Fruit fly (Drosophila melanogaster) whole organism, pupa: ENCODE measurements around the gene CG4733.
A peak's percentile ranks its signal among the peaks of the same experiment; 100 is the strongest.

ENCODE experiments used
- CG10348 ChIP-seq: fragments of 200-800 bp; sonication (Bioruptor generic); IDR thresholded peaks from 2 replicates; pipeline ENCODE4 v1.3.6; 2022; ENCODE audit warnings: missing biosample characterization, missing genetic modification characterization
- CG12605 ChIP-seq: fragments of 200-800 bp; sonication (Bioruptor generic); IDR thresholded peaks from 2 replicates; pipeline ENCODE4 v1.3.6; 2022; ENCODE audit warnings: missing biosample characterization, missing genetic modification characterization
- CG13204 ChIP-seq: fragments of 200-800 bp; sonication (Bioruptor generic); optimal IDR thresholded peaks from 2 replicates; lab custom pipeline; 2018; ENCODE audit warnings: missing biosample characterization, mild to moderate bottlenecking, missing genetic modification characterization, moderate library complexity
- CG14655 ChIP-seq: fragments of 200-800 bp; sonication (Bioruptor generic); optimal IDR thresholded peaks from 3 replicates; lab custom pipeline; 2017; ENCODE audit warnings: mild to moderate bottlenecking, missing biosample characterization, missing genetic modification reagents, missing genetic modification characterization
- CG15710 ChIP-seq: fragments of 200-800 bp; sonication (Bioruptor generic); optimal IDR thresholded peaks from 2 replicates; lab custom pipeline; 2018; ENCODE audit warnings: missing biosample characterization, mild to moderate bottlenecking, missing genetic modification characterization, moderate library complexity
- CG17806 ChIP-seq: fragments of 200-800 bp; sonication (Bioruptor generic); optimal IDR thresholded peaks from 2 replicates; lab custom pipeline; 2018; ENCODE audit warnings: missing biosample characterization, mild to moderate bottlenecking, missing genetic modification characterization, moderate library complexity
- CG32121 ChIP-seq: fragments of 200-800 bp; sonication (Bioruptor generic); IDR thresholded peaks from 2 replicates; pipeline ENCODE4 v1.3.6; 2022; ENCODE audit warnings: missing biosample characterization, missing genetic modification characterization
- CG34367 ChIP-seq: fragments of 200-800 bp; sonication (Bioruptor generic); optimal IDR thresholded peaks from 2 replicates; lab custom pipeline; 2018; ENCODE audit warnings: missing biosample characterization, mild to moderate bottlenecking, missing genetic modification characterization
- CG4496 ChIP-seq: fragments of 200-800 bp; sonication (Bioruptor generic); IDR thresholded peaks from 3 replicates; pipeline ENCODE4 v1.3.6; 2022; ENCODE audit warnings: missing biosample characterization, missing genetic modification characterization
- CG8159 ChIP-seq: fragments of 200-800 bp; sonication (Bioruptor generic); optimal IDR thresholded peaks from 3 replicates; lab custom pipeline; 2018; ENCODE audit warnings: missing biosample characterization, mild to moderate bottlenecking, missing genetic modification characterization, moderate library complexity
- CG8301 ChIP-seq: fragments of 200-800 bp; sonication (Bioruptor generic); optimal IDR thresholded peaks from 2 replicates; lab custom pipeline; 2018; ENCODE audit warnings: missing biosample characterization, mild to moderate bottlenecking, missing genetic modification characterization
- CG9948 ChIP-seq: fragments of 200-800 bp; sonication (Bioruptor generic); optimal IDR thresholded peaks from 2 replicates; lab custom pipeline; 2018; ENCODE audit warnings: missing biosample characterization, mild to moderate bottlenecking, missing genetic modification characterization, moderate library complexity
- D1 ChIP-seq: fragments of 200-800 bp; sonication (Bioruptor generic); optimal IDR thresholded peaks from 2 replicates; lab custom pipeline; 2018; ENCODE audit warnings: missing biosample characterization, mild to moderate bottlenecking, missing genetic modification characterization, moderate library complexity
- EcR ChIP-seq: fragments of 200-800 bp; sonication (Bioruptor generic); optimal IDR thresholded peaks from 3 replicates; lab custom pipeline; 2019; ENCODE audit warnings: missing biosample characterization, missing genetic modification characterization, mild to moderate bottlenecking, moderate library complexity, missing genetic modification reagents
- Ets98B ChIP-seq: fragments of 200-800 bp; sonication (Bioruptor generic); IDR thresholded peaks from 2 replicates; pipeline ENCODE4 v1.3.6; 2022; ENCODE audit warnings: missing biosample characterization, missing genetic modification characterization
- Pif1A ChIP-seq: fragments of 200-800 bp; sonication (Bioruptor generic); optimal IDR thresholded peaks from 3 replicates; lab custom pipeline; 2016; ENCODE audit warnings: missing biosample characterization, missing genetic modification characterization
- Pif1B ChIP-seq: fragments of 200-800 bp; sonication (Bioruptor generic); optimal IDR thresholded peaks from 3 replicates; lab custom pipeline; 2016; ENCODE audit warnings: missing biosample characterization, missing genetic modification characterization
- Snoo ChIP-seq: fragments of 200-800 bp; sonication (Bioruptor generic); optimal IDR thresholded peaks from 3 replicates; lab custom pipeline; 2017; ENCODE audit warnings: missing biosample characterization, mild to moderate bottlenecking, missing genetic modification characterization, inconsistent platforms
- fd96Ca ChIP-seq: fragments of 200-800 bp; sonication (Bioruptor generic); IDR thresholded peaks from 3 replicates; pipeline ENCODE4 v1.3.6; 2022; ENCODE audit warnings: missing biosample characterization, missing genetic modification characterization
- gl ChIP-seq: fragments of 200-800 bp; sonication (Bioruptor generic); optimal IDR thresholded peaks from 2 replicates; lab custom pipeline; 2018; ENCODE audit warnings: missing biosample characterization, mild to moderate bottlenecking, missing genetic modification characterization
- rn ChIP-seq: fragments of 200-800 bp; sonication (Bioruptor generic); IDR thresholded peaks from 2 replicates; pipeline ENCODE4 v1.3.6; 2022; ENCODE audit warnings: missing biosample characterization, missing genetic modification characterization

Gene CG4733

DNA sequence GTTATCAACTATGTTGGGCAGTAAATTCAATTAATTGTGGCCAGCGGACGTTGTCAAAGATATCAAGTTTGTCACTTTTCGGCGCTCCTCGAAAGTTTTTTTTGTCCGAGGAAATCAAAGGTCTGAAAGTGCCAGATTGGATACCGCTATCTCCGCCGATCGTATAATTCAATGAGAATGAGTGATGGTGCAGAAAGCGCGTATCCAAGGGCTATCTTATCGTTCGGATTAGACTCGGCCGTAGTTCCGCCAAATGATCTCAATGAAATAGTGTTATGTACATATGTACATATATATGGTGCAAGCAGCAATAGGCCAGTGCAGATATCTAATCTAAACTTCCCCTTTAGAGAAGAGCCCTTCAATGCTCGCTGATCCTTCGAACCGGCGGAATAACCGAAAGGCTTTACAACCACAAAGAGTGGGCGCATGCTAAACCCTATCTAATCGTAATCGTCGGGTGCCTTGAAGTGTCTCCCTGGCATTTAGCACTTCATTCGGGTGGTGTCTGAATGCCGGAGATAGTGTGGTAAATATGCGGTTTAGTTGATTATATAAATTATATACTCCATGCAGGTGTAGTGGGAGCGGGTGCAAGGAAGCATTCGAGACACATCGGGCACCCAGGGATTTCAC, 17.3 kb upstream of the CG4733 start:
- no peak for TF ChIP-seq Snoo (tag; lab: Kevin White, UChicago)
- TF ChIP-seq CG14655 = no peak
- TF ChIP-seq CG15710 (tag; lab: Kevin White, UChicago) = no peak
- TF ChIP-seq Ets98B (GFP tag; lab: Robert Waterston, UW) = no peak
- no peak for TF ChIP-seq CG4496 (GFP tag; lab: Robert Waterston, UW)
- TF ChIP-seq CG32121 = no peak

DNA sequence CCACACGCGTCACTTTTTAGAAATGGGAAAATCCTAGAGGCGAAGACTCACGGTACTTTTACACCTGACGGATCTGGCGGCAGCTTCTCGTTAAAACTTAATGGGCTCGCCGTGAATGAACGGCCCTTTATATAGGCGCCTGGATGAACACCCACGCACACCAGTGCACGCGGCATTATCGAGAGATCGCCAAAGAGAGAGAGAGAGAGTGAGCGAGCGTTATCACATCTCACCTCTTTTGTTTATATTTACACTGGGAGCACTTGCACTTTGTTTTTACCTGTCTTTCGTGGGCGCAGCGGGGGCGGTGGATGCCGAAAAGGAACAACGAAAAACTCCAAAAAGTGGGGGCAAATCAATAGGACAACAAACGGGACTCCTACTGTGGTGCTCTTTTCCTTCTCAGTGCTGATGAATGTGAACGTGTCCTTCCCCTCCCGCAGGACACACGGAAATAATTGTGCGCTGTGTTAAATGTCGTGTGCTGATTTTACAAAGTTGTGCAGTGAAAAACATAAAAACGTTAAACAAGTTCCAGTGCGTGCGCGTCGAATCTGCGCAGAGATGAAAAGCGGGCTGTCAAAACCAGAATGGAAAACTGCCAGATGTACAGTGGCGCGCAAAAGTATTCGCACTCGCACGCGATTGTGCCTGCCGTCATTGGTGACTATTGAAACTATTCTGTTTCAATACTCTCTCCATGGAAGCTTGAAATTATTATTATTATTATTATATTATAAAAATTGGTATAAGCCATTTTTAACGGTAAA, 15.2 kb upstream of the CG4733 start, which contains the start of gene Mrp5:
TSS of gene Mrp5 (minus strand) at position 561 of the 770 bp plus-strand sequence.
- TF ChIP-seq CG13204 (GFP tag; lab: Kevin White, UChicago) (peak; percentile 40), Pif1B (peak; percentile 46), CG9948 (tag; lab: Kevin White, UChicago) (no peak), Pif1A (GFP tag; lab: Kevin White, UChicago) (peak; percentile 23), CG8301 (tag; lab: Kevin White, UChicago) (peak; percentile 36), Snoo (tag; lab: Kevin White, UChicago) (peak; percentile 21), CG14655 (no peak), CG15710 (tag; lab: Kevin White, UChicago) (peak; percentile 12), CG32121 (no peak), fd96Ca (GFP tag; lab: Robert Waterston, UW) (peak; percentile 51; the same call in 1 of the 3 replicates), CG10348 (GFP tag; lab: Robert Waterston, UW) (no peak), Ets98B (GFP tag; lab: Robert Waterston, UW) (no peak), CG34367 (no peak), CG17806 (tag; lab: Kevin White, UChicago) (peak; percentile 19), rn (GFP tag; lab: Robert Waterston, UW) (no peak), gl (tag; lab: Kevin White, UChicago) (peak; percentile 60), CG12605 (GFP tag; lab: Robert Waterston, UW) (no peak), CG4496 (GFP tag; lab: Robert Waterston, UW) (peak; percentile 80), D1 (no peak), EcR (GFP tag; lab: Kevin White, UChicago) (peak; percentile 58), CG8159 (tag; lab: Kevin White, UChicago) (peak; percentile 36)
- TF ChIP-seq, all 21 proteins: peak for 12

DNA sequence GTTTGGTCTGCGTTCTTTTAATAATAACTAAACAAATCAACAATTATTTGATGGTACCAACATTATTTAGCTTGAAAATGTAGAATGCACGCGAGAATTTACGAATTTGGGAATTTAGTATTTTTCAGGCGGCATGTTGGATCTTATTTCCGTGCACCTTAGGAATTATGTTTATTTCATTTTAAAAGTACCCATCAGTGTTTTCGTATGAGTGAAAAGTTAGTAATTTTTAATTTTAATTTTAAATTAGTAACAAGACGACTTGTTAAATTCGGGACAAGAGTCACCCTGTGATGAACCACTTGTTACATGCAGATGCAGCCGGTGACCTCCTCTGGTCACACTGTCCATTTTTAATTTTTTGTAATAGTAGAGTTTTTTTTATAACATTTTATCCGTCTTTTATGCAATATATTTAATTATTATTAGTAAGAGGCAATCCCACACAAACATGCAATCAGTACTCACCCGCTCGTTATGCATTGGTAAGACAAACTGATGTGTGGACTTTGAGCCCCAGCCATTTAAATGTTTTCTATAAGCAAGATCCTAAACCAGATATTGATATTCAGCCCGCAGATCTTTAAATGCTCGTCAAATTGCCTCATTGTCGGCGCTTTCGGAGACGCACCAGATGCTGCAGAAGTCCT, 12.9 kb upstream of the CG4733 start, which contains the start of the genes CG17186 and Arc42:
TSS of gene CG17186 (minus strand) at position 88 of the 650 bp plus-strand sequence.
TSS of gene Arc42 (plus strand) at position 311 of the 650 bp plus-strand sequence.
- TF ChIP-seq CG32121 (0 out of 2 replicates have a peak, but pooled peaks have one; percentile 16), CG12605 (GFP tag; lab: Robert Waterston, UW) (peak; percentile 66), EcR (GFP tag; lab: Kevin White, UChicago) (no peak), CG15710 (tag; lab: Kevin White, UChicago) (peak; percentile 1), Pif1B (peak; percentile 36), CG9948 (tag; lab: Kevin White, UChicago) (no peak), Snoo (tag; lab: Kevin White, UChicago) (no peak), CG8159 (tag; lab: Kevin White, UChicago) (peak; percentile 34), CG14655 (no peak), CG34367 (peak; percentile 29), CG4496 (GFP tag; lab: Robert Waterston, UW) (peak; percentile 55; the same call in 2 of the 3 replicates), D1 (no peak), Pif1A (GFP tag; lab: Kevin White, UChicago) (peak; percentile 38), CG13204 (GFP tag; lab: Kevin White, UChicago) (peak; percentile 51), fd96Ca (GFP tag; lab: Robert Waterston, UW) (no peak), Ets98B (GFP tag; lab: Robert Waterston, UW) (no peak; the same call in 1 of the 2 replicates), gl (tag; lab: Kevin White, UChicago) (peak; percentile 85), CG8301 (tag; lab: Kevin White, UChicago) (peak; percentile 34), CG17806 (tag; lab: Kevin White, UChicago) (peak; percentile 2), rn (GFP tag; lab: Robert Waterston, UW) (no peak), CG10348 (GFP tag; lab: Robert Waterston, UW) (no peak)

DNA sequence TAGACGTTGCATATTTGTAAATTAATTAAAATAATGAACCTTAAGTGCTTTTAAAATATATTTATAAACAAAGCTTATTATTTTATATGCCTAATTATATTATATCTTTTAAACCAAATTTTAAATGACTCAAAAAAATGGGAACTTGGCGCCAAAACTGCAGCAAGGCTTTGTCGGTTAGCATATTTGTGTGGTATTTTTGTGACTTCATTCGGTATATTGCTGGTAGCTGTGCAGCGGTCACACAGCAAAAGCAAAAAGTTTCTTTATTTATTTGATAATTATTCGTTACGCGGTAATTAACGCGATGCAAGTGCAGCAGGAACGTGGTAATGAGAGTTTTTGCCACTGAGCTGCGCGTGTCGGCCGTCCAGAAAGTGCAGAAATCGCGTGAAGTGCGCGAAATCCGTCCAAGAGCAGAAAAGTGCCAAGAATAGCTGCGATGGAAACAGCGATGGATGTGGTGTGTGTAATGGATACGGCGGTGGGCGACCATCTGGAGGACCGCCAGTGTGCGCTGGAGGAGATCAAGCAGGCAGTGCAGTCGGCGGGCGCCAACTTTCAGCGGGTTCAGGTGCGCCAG, 10.9 kb upstream of the CG4733 start, which contains the start of gene Ask1:
TSS of gene Ask1 (plus strand) at position 250 of the 583 bp plus-strand sequence.
- TF ChIP-seq CG8159 (tag; lab: Kevin White, UChicago) (no peak), Ets98B (GFP tag; lab: Robert Waterston, UW) (no peak), CG14655 (no peak), CG9948 (tag; lab: Kevin White, UChicago) (no peak)
